Worm (Caenorhabditis elegans) whole organism, midembryonic: ENCODE measurements around the gene ZC239.15.

Source experiments
- T22C8.4 ChIP-seq: fragments of 200-800 bp; sonication (Bioruptor generic); IDR thresholded peaks from 2 replicates; pipeline ENCODE4 v1.3.6; 2022; ENCODE audit warnings: missing genetic modification characterization, missing compliant biosample characterization
- cog-1 ChIP-seq: sonication (generic microtip); optimal IDR thresholded peaks from 2 replicates; lab custom pipeline; 2016; ENCODE audit warnings: missing genetic modification characterization, missing compliant biosample characterization
- flt-1 ChIP-seq: fragments of 200-800 bp; sonication (Bioruptor generic); IDR thresholded peaks from 2 replicates; pipeline ENCODE4 v1.3.6; 2022; ENCODE audit warnings: missing genetic modification characterization, missing compliant biosample characterization
- klf-2 ChIP-seq: fragments of 200-800 bp; sonication (Bioruptor generic); conservative IDR thresholded peaks from 2 replicates; pipeline ENCODE4 v1.3.6; 2022; ENCODE audit warnings: missing genetic modification reagents, missing genetic modification characterization, missing compliant biosample characterization
- med-1 ChIP-seq: sonication (generic microtip); optimal IDR thresholded peaks from 2 replicates; lab custom pipeline; 2017; ENCODE audit warnings: missing genetic modification characterization, mild to moderate bottlenecking, missing compliant biosample characterization, antibody characterized with exemption, missing genetic modification reagents; ENCODE audit not compliant: insufficient read depth
- ref-1 ChIP-seq: fragments of 200-800 bp; sonication (Bioruptor generic); conservative IDR thresholded peaks from 2 replicates; pipeline ENCODE4 v1.3.6; 2022; ENCODE audit warnings: missing genetic modification reagents, missing genetic modification characterization, missing compliant biosample characterization
- tab-1 ChIP-seq: fragments of 200-800 bp; sonication (Bioruptor generic); IDR thresholded peaks from 2 replicates; pipeline ENCODE4 v1.3.6; 2022; ENCODE audit warnings: missing genetic modification characterization, missing compliant biosample characterization
- ztf-23 ChIP-seq: fragments of 200-800 bp; sonication (Bioruptor generic); IDR thresholded peaks from 2 replicates; pipeline ENCODE4 v1.3.6; 2022; ENCODE audit warnings: missing genetic modification reagents, missing genetic modification characterization, missing compliant biosample characterization
- ztf-29 ChIP-seq: fragments of 200-800 bp; sonication (Bioruptor generic); IDR thresholded peaks from 2 replicates; pipeline ENCODE4 v1.3.6; 2022; ENCODE audit warnings: missing genetic modification reagents, missing genetic modification characterization, missing compliant biosample characterization

DNA sequence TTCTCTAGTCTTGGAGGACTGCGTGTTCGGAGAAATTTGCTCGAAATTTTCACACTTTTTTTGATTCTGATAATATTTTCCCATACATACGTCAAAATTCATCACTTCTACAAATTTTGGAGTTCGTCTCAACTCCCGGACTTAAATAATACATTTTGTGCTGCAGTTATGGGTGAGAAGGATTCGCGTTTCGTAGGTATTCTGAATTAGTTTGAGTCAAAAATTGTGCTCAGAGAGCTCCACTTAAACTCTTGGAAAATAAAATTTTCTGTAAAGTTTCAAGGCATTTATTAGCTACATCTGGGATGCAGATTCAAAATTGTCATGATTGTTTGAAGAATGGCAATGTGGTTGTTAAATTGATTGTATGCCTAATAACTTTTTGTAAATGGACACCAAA, 10.6 kb downstream of the ZC239.15 start, which contains the start of gene ZC239.4:
- TF ChIP-seq flt-1 (GFP tag; lab: Robert Waterston, UW) (no peak), tab-1 (GFP tag; lab: Robert Waterston, UW) (no peak), med-1 (no peak), cog-1 (tag; lab: Kevin White, UChicago) (no peak), klf-2 (GFP tag; lab: Robert Waterston, UW) (no peak), T22C8.4 (no peak), ref-1 (GFP tag; lab: Robert Waterston, UW) (no peak), ztf-29 (GFP tag; lab: Robert Waterston, UW) (no peak), ztf-23 (GFP tag; lab: Robert Waterston, UW) (no peak)
